Fruit fly (Drosophila melanogaster) whole organism: Measurements from ENCODE around the gene Cyfip.

ENCODE experiments used
- CG8478 ChIP-seq: fragments of >200 bp; optimal IDR thresholded peaks from 2 replicates; lab custom pipeline; 2018; ENCODE audit warnings: inconsistent platforms
- Dll ChIP-seq: fragments of >200 bp; optimal IDR thresholded peaks from 2 replicates; lab custom pipeline; 2017
- EcR ChIP-seq, 2 experiments: fragments of >200 bp; optimal IDR thresholded peaks; 2 replicates each; lab custom pipeline; 2017; ENCODE audit warnings: missing biosample characterization in 2 of 2, missing genetic modification characterization in 2 of 2, missing genetic modification reagents in 2 of 2
- pan ChIP-seq: fragments of >200 bp; optimal IDR thresholded peaks from 2 replicates; lab custom pipeline; 2017
- psq ChIP-seq: fragments of >200 bp; optimal IDR thresholded peaks from 2 replicates; lab custom pipeline; 2017
- usp ChIP-seq: fragments of >200 bp; optimal IDR thresholded peaks from 2 replicates; lab custom pipeline; 2017; ENCODE audit warnings: missing biosample characterization, missing genetic modification characterization, mixed read lengths

DNA sequence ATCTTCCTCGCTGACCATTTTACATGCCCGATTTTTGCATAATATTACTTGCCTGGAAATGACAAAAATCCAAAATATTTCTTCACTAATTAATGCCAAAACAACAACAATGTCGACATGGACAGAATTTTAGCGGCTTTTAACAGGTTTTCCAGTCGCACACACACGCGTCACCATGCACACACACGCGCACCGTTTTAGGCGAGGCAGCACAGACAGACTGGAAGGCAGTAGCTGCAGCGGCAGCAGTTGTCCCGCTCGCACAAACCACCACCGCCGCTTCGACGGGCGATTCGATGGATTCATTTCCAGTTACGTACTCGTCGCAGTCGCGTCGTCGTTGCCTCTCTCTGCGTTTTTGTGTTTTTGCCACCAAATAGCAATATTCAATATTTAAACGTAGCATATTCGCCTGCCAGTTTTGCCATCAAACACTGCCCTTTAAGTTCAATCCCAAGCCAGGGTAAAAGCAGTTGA lies 42.4 kb upstream of the Cyfip start, which contains the start of gene CG45218:
- TF ChIP-seq CG8478 (lab: Kevin White, UChicago) (peak; percentile 2), pan (lab: Kevin White, UChicago) (no peak), EcR (GFP tag; optimal IDR thresholded peaks at IDR 0.05; lab: Kevin White, UChicago) (no peak), usp (GFP tag; lab: Kevin White, UChicago) (no peak), psq (lab: Kevin White, UChicago) (no peak), Dll (lab: Kevin White, UChicago) (no peak)
